Fruit fly (Drosophila melanogaster) Kc167 (cell line): ENCODE data around the gene CG18788.

Source experiments
- insv ChIP-seq: fragments of >200 bp; optimal IDR thresholded peaks from 3 replicates; lab custom pipeline; 2018; ENCODE audit warnings: missing external identifiers
- psq ChIP-seq: fragments of >200 bp; optimal IDR thresholded peaks from 2 replicates; lab custom pipeline; 2017; ENCODE audit warnings: missing external identifiers

- TF ChIP-seq psq (lab: Kevin White, UChicago) (no peak), insv (no peak)
These were observed 46.0 kb upstream of the CG18788 start, which contains the start of the genes CG6686 and CG34163 for dm6 chr2L:11987945-11988344.
